Fruit fly (Drosophila melanogaster) whole organism, prepupa: Measurements from ENCODE around the gene Cep97.
A peak's percentile ranks its signal among the peaks of the same experiment; 100 is the strongest.

Experiments used
- CG10631 ChIP-seq: fragments of 200-800 bp; sonication (Bioruptor generic); optimal IDR thresholded peaks from 2 replicates; lab custom pipeline; 2016; ENCODE audit warnings: missing biosample characterization, missing genetic modification characterization
- Ets96B ChIP-seq: fragments of 200-800 bp; optimal IDR thresholded peaks from 2 replicates; lab custom pipeline; 2019; ENCODE audit warnings: missing biosample characterization, mild to moderate bottlenecking, missing genetic modification characterization, moderate library complexity
- achi ChIP-seq: fragments of 200-800 bp; sonication (Bioruptor generic); optimal IDR thresholded peaks from 3 replicates; lab custom pipeline; 2016; ENCODE audit warnings: missing biosample characterization, missing genetic modification characterization
- cyc ChIP-seq: fragments of 200-800 bp; sonication (Bioruptor generic); optimal IDR thresholded peaks from 3 replicates; lab custom pipeline; 2016; ENCODE audit warnings: missing biosample characterization, missing genetic modification characterization
- dac ChIP-seq: fragments of 200-800 bp; sonication (Bioruptor generic); optimal IDR thresholded peaks from 2 replicates; lab custom pipeline; 2017; ENCODE audit warnings: missing biosample characterization, mild to moderate bottlenecking, missing genetic modification characterization
- dsx ChIP-seq: fragments of 200-800 bp; optimal IDR thresholded peaks from 3 replicates; lab custom pipeline; 2019; ENCODE audit warnings: missing biosample characterization, mild to moderate bottlenecking, missing genetic modification characterization, moderate library complexity; ENCODE audit not compliant: poor library complexity, severe bottlenecking
- salr ChIP-seq, 2 experiments: fragments of 200-800 bp; sonication (Bioruptor generic); optimal IDR thresholded peaks; 3 replicates each; lab custom pipeline; 2016 to 2018; ENCODE audit warnings: missing biosample characterization in 2 of 2, missing genetic modification characterization in 2 of 2, mild to moderate bottlenecking in 1 of 2

dm6 chr2L:3847908-3848307 lies 19.6 kb upstream of the Cep97 start:
- peak; percentile 36 for TF ChIP-seq Ets96B
- peak in 1 of 2 experiments; percentile 1 for TF ChIP-seq salr (GFP tag; optimal IDR thresholded peaks at IDR 0.05; lab: Kevin White, UChicago)
- no peak for TF ChIP-seq dsx (GFP tag; lab: Kevin White, UChicago)
- no peak for TF ChIP-seq dac (GFP tag; lab: Kevin White, UChicago)
- peak; percentile 2 for TF ChIP-seq achi (GFP tag; lab: Kevin White, UChicago)
- TF ChIP-seq cyc (GFP tag; lab: Kevin White, UChicago), result no peak
- TF ChIP-seq CG10631 (GFP tag; lab: Kevin White, UChicago), result peak; percentile 34
